Worm (Caenorhabditis elegans) whole organism, L3 larva: ENCODE data around the gene gst-30.

Experiments used
- ama-1 ChIP-seq: fragments of 150-350 bp; optimal IDR thresholded peaks from 2 replicates; lab custom pipeline; 2018
- ceh-82 ChIP-seq: fragments of 150-350 bp; optimal IDR thresholded peaks from 2 replicates; lab custom pipeline; 2014; ENCODE audit warnings: missing biosample characterization, missing genetic modification characterization
- elt-1 ChIP-seq: fragments of 150-350 bp; optimal IDR thresholded peaks from 2 replicates; lab custom pipeline; 2014; ENCODE audit warnings: missing biosample characterization, missing genetic modification characterization
- lsy-12 ChIP-seq: sonication (generic microtip); optimal IDR thresholded peaks from 2 replicates; lab custom pipeline; 2016; ENCODE audit warnings: mild to moderate bottlenecking, missing genetic modification characterization, missing compliant biosample characterization
- nhr-25 ChIP-seq: sonication (generic microtip); optimal IDR thresholded peaks from 2 replicates; lab custom pipeline; 2017; ENCODE audit warnings: missing biosample characterization, missing genetic modification characterization
- skn-1 ChIP-seq: fragments of 150-350 bp; optimal IDR thresholded peaks from 2 replicates; lab custom pipeline; 2014; ENCODE audit warnings: missing biosample characterization, missing genetic modification characterization

DNA sequence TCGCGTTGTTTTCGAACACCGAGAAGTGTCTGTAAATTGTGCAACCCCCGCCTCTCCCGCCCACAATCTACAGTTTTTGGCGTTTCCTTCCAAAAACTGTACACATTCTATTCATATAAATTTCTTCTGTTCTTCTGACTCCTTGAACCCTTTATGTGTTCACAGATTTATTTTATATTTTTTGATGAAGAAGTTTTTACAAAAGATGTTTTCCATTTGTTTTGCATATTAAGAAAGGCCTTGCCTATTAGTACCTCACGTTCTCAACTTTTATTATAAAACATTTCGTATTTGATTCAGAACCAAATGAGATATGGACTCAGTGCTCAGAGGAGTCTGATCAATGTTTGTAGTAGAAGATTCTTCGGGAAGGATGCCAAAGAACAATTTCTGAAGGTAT lies 18.4 kb upstream of the gst-30 start, which contains the start of gene ndx-3:
- TF ChIP-seq elt-1 (tag; lab: Kevin White, UChicago) = no peak
- TF ChIP-seq skn-1 (tag; lab: Kevin White, UChicago) = no peak
- TF ChIP-seq ceh-82 = no peak
- TF ChIP-seq ama-1 (lab: Kevin White, UChicago) = no peak
- TF ChIP-seq lsy-12 (tag; lab: Kevin White, UChicago) = no peak
- TF ChIP-seq nhr-25 (tag; lab: Kevin White, UChicago) = no peak
